Fruit fly (Drosophila melanogaster) whole organism, embryonic: ENCODE data around the gene P58IPK.

Experiments
- Atf6 ChIP-seq: fragments of 200-800 bp; sonication (Bioruptor generic); IDR thresholded peaks from 2 replicates; pipeline ENCODE4 v1.3.6; 2022; ENCODE audit warnings: missing biosample characterization, missing genetic modification characterization
- Bgb ChIP-seq: fragments of 200-800 bp; sonication (Bioruptor generic); IDR thresholded peaks from 2 replicates; pipeline ENCODE4 v1.3.6; 2022; ENCODE audit warnings: missing biosample characterization, missing genetic modification characterization; ENCODE audit not compliant: partially characterized antibody
- CG10979 ChIP-seq: fragments of 200-800 bp; sonication (Bioruptor generic); optimal IDR thresholded peaks from 2 replicates; lab custom pipeline; 2018; ENCODE audit warnings: missing biosample characterization, mild to moderate bottlenecking, missing genetic modification characterization, moderate library complexity
- CG11456 ChIP-seq: fragments of 200-800 bp; sonication (Bioruptor generic); IDR thresholded peaks from 3 replicates; pipeline ENCODE4 v1.3.6; 2022; ENCODE audit warnings: missing biosample characterization, missing genetic modification characterization
- CG11504 ChIP-seq: fragments of 200-800 bp; sonication (Bioruptor generic); optimal IDR thresholded peaks from 3 replicates; lab custom pipeline; 2019; ENCODE audit warnings: missing biosample characterization, mild to moderate bottlenecking, missing genetic modification characterization, moderate library complexity
- CG11560 ChIP-seq: fragments of 200-800 bp; sonication (Bioruptor generic); IDR thresholded peaks from 3 replicates; pipeline ENCODE4 v1.3.6; 2022; ENCODE audit warnings: missing biosample characterization, missing genetic modification characterization
- CG12219 ChIP-seq: fragments of 200-800 bp; sonication (Bioruptor generic); optimal IDR thresholded peaks from 3 replicates; lab custom pipeline; 2018; ENCODE audit warnings: missing biosample characterization, mild to moderate bottlenecking, missing genetic modification characterization
- CG14441 ChIP-seq: fragments of 200-800 bp; sonication (Bioruptor generic); IDR thresholded peaks from 2 replicates; pipeline ENCODE4 v1.3.6; 2022; ENCODE audit warnings: missing biosample characterization, missing genetic modification characterization
- CG14965 ChIP-seq: fragments of 200-800 bp; sonication (Bioruptor generic); optimal IDR thresholded peaks from 2 replicates; lab custom pipeline; 2016; ENCODE audit warnings: missing biosample characterization, missing genetic modification characterization, borderline replicate concordance
- CG16863 ChIP-seq: fragments of 200-800 bp; sonication (Bioruptor generic); optimal IDR thresholded peaks from 3 replicates; lab custom pipeline; 2016; ENCODE audit warnings: missing biosample characterization, missing genetic modification characterization
- CG17186 ChIP-seq: fragments of 200-800 bp; sonication (Bioruptor generic); optimal IDR thresholded peaks from 3 replicates; lab custom pipeline; 2017; ENCODE audit warnings: missing biosample characterization, missing genetic modification reagents, missing genetic modification characterization
- CG17361 ChIP-seq: fragments of 200-800 bp; sonication (Bioruptor generic); IDR thresholded peaks from 3 replicates; pipeline ENCODE4 v1.3.6; 2022; ENCODE audit warnings: missing biosample characterization, missing genetic modification characterization
- CG30020 ChIP-seq: fragments of 200-800 bp; optimal IDR thresholded peaks from 2 replicates; lab custom pipeline; 2019; ENCODE audit warnings: missing biosample characterization, mild to moderate bottlenecking, missing genetic modification characterization, moderate library complexity
- CG7556 ChIP-seq: fragments of 200-800 bp; sonication (Bioruptor generic); optimal IDR thresholded peaks from 2 replicates; lab custom pipeline; 2017; ENCODE audit warnings: missing biosample characterization, mild to moderate bottlenecking, missing genetic modification characterization
- CG9727 ChIP-seq: fragments of 200-800 bp; sonication (Bioruptor generic); optimal IDR thresholded peaks from 3 replicates; lab custom pipeline; 2017; ENCODE audit warnings: missing biosample characterization, mild to moderate bottlenecking, missing genetic modification characterization
- CG9797 ChIP-seq: fragments of 200-800 bp; sonication (Bioruptor generic); optimal IDR thresholded peaks from 3 replicates; lab custom pipeline; 2018; ENCODE audit warnings: missing biosample characterization, mild to moderate bottlenecking, missing genetic modification characterization
- Camta ChIP-seq: fragments of 200-800 bp; sonication (Bioruptor generic); optimal IDR thresholded peaks from 2 replicates; lab custom pipeline; 2016; ENCODE audit warnings: missing biosample characterization, missing genetic modification characterization
- CrebB ChIP-seq: fragments of 200-800 bp; sonication (Bioruptor generic); optimal IDR thresholded peaks from 3 replicates; lab custom pipeline; 2018; ENCODE audit warnings: missing biosample characterization, mild to moderate bottlenecking, missing genetic modification characterization
- D19A ChIP-seq: fragments of 200-800 bp; optimal IDR thresholded peaks from 3 replicates; lab custom pipeline; 2019; ENCODE audit warnings: missing biosample characterization, mild to moderate bottlenecking, missing genetic modification characterization, moderate library complexity
- Dll ChIP-seq: fragments of 200-800 bp; sonication (Bioruptor generic); IDR thresholded peaks from 4 replicates; pipeline ENCODE4 v1.3.6; 2022; ENCODE audit warnings: missing biosample characterization, missing genetic modification characterization; ENCODE audit not compliant: partially characterized antibody
- Dref ChIP-seq: fragments of 200-800 bp; sonication (Bioruptor generic); IDR thresholded peaks from 2 replicates; pipeline ENCODE4 v1.3.6; 2022; ENCODE audit warnings: missing biosample characterization, missing genetic modification characterization
- Drgx ChIP-seq: fragments of 200-800 bp; sonication (Bioruptor generic); IDR thresholded peaks from 2 replicates; pipeline ENCODE4 v1.3.6; 2022; ENCODE audit warnings: missing biosample characterization, missing genetic modification characterization
- E2f2 ChIP-seq: fragments of 200-800 bp; sonication (Bioruptor generic); IDR thresholded peaks from 2 replicates; pipeline ENCODE4 v1.3.6; 2022; ENCODE audit warnings: missing biosample characterization, missing genetic modification characterization
- HHEX ChIP-seq: fragments of 200-800 bp; sonication (Bioruptor generic); optimal IDR thresholded peaks from 3 replicates; lab custom pipeline; 2017; ENCODE audit warnings: missing biosample characterization, mild to moderate bottlenecking, missing genetic modification characterization, missing genetic modification reagents
- Kr ChIP-seq: fragments of 200-800 bp; sonication (Bioruptor generic); optimal IDR thresholded peaks from 2 replicates; lab custom pipeline; 2017; ENCODE audit warnings: missing biosample characterization, mild to moderate bottlenecking, missing genetic modification characterization
- Lpt ChIP-seq: fragments of >200 bp; optimal IDR thresholded peaks from 2 replicates; lab custom pipeline; 2018; ENCODE audit warnings: missing biosample characterization, missing genetic modification characterization
- Mes4 ChIP-seq: fragments of 200-800 bp; sonication (Bioruptor generic); optimal IDR thresholded peaks from 2 replicates; lab custom pipeline; 2016; ENCODE audit warnings: missing biosample characterization, missing genetic modification characterization
- Optix ChIP-seq: fragments of 200-800 bp; sonication (Bioruptor generic); IDR thresholded peaks from 3 replicates; pipeline ENCODE4 v1.3.6; 2022; ENCODE audit warnings: missing biosample characterization, missing genetic modification characterization
- Ptx1 ChIP-seq: fragments of 200-800 bp; sonication (Bioruptor generic); IDR thresholded peaks from 2 replicates; pipeline ENCODE4 v1.3.6; 2022; ENCODE audit warnings: missing biosample characterization, missing genetic modification characterization
- Six4 ChIP-seq: fragments of 200-800 bp; sonication (Bioruptor generic); optimal IDR thresholded peaks from 2 replicates; lab custom pipeline; 2016; ENCODE audit warnings: missing biosample characterization, missing genetic modification characterization
- Stat92E ChIP-seq, 3 experiments: fragments of >200 bp in 2 of 3; fragments of 200-800 bp in 1 of 3; sonication (Bioruptor generic) in 1 of 3; optimal IDR thresholded peaks; 2 replicates each; lab custom pipeline; 2017 to 2019; ENCODE audit warnings: missing biosample characterization in 3 of 3, missing genetic modification characterization in 3 of 3, mild to moderate bottlenecking in 1 of 3, moderate library complexity in 1 of 3
- Xbp1 ChIP-seq: fragments of 200-800 bp; sonication (Bioruptor generic); optimal IDR thresholded peaks from 3 replicates; lab custom pipeline; 2016; ENCODE audit warnings: missing biosample characterization, mild to moderate bottlenecking, missing genetic modification characterization
- ap ChIP-seq: fragments of 200-800 bp; sonication (Bioruptor generic); IDR thresholded peaks from 2 replicates; pipeline ENCODE4 v1.3.6; 2022; ENCODE audit warnings: missing biosample characterization, missing genetic modification characterization
- bab2 ChIP-seq: fragments of 200-800 bp; sonication (Bioruptor generic); optimal IDR thresholded peaks from 2 replicates; lab custom pipeline; 2016; ENCODE audit warnings: missing biosample characterization, missing genetic modification characterization
- bigmax ChIP-seq: fragments of 200-800 bp; sonication (Bioruptor generic); optimal IDR thresholded peaks from 2 replicates; lab custom pipeline; 2018; ENCODE audit warnings: missing biosample characterization, mild to moderate bottlenecking, missing genetic modification characterization
- bsh ChIP-seq, 2 experiments: fragments of 200-800 bp; sonication (Bioruptor generic); optimal IDR thresholded peaks; 2 replicates each; lab custom pipeline; 2017 to 2018; ENCODE audit warnings: mild to moderate bottlenecking in 2 of 2, missing biosample characterization in 2 of 2, missing genetic modification characterization in 2 of 2, moderate library complexity in 1 of 2
- cg ChIP-seq: fragments of 200-800 bp; sonication (Bioruptor generic); optimal IDR thresholded peaks from 3 replicates; lab custom pipeline; 2019; ENCODE audit warnings: missing biosample characterization, mild to moderate bottlenecking, missing genetic modification characterization, moderate library complexity
- hbn ChIP-seq: fragments of 200-800 bp; sonication (Bioruptor generic); IDR thresholded peaks from 2 replicates; pipeline ENCODE4 v1.3.6; 2022; ENCODE audit warnings: missing biosample characterization, missing genetic modification characterization; ENCODE audit not compliant: partially characterized antibody
- insv ChIP-seq, 2 experiments: fragments of 200-800 bp; sonication (Bioruptor generic); optimal IDR thresholded peaks; 3 replicates each; lab custom pipeline; 2016 to 2018; ENCODE audit warnings: missing biosample characterization in 2 of 2, missing genetic modification characterization in 2 of 2
- lilli ChIP-seq: fragments of 200-800 bp; sonication (Bioruptor generic); optimal IDR thresholded peaks from 3 replicates; lab custom pipeline; 2016; ENCODE audit warnings: missing biosample characterization, missing genetic modification characterization
- pfk ChIP-seq: fragments of 200-800 bp; sonication (Bioruptor generic); optimal IDR thresholded peaks from 2 replicates; lab custom pipeline; 2018; ENCODE audit warnings: missing biosample characterization, mild to moderate bottlenecking, missing genetic modification characterization, moderate library complexity
- repo ChIP-seq: fragments of 200-800 bp; sonication (Bioruptor generic); optimal IDR thresholded peaks from 2 replicates; lab custom pipeline; 2016; ENCODE audit warnings: missing biosample characterization, missing genetic modification characterization
- rib ChIP-seq: fragments of 200-800 bp; sonication (Bioruptor generic); IDR thresholded peaks from 2 replicates; pipeline ENCODE4 v1.3.6; 2022; ENCODE audit warnings: missing biosample characterization, missing genetic modification characterization
- ro ChIP-seq: fragments of 200-800 bp; sonication (Bioruptor generic); IDR thresholded peaks from 2 replicates; pipeline ENCODE4 v1.3.6; 2022; ENCODE audit warnings: missing biosample characterization, missing genetic modification characterization
- seq ChIP-seq: fragments of 200-800 bp; sonication (Bioruptor generic); IDR thresholded peaks from 2 replicates; pipeline ENCODE4 v1.3.6; 2022; ENCODE audit warnings: missing biosample characterization, missing genetic modification characterization
- sisA ChIP-seq: fragments of 200-800 bp; sonication (Bioruptor generic); IDR thresholded peaks from 2 replicates; pipeline ENCODE4 v1.3.6; 2022; ENCODE audit warnings: missing biosample characterization, missing genetic modification characterization
- slbo ChIP-seq: fragments of 200-800 bp; sonication (Bioruptor generic); IDR thresholded peaks from 2 replicates; pipeline ENCODE4 v1.3.6; 2022; ENCODE audit warnings: missing biosample characterization, missing genetic modification characterization
- tin ChIP-seq: fragments of 200-800 bp; sonication (Bioruptor generic); optimal IDR thresholded peaks from 3 replicates; lab custom pipeline; 2016; ENCODE audit warnings: missing biosample characterization, missing genetic modification characterization
- tll ChIP-seq, 2 experiments: fragments of 200-800 bp in 1 of 2; fragments of >200 bp in 1 of 2; sonication (Bioruptor generic) in 1 of 2; optimal IDR thresholded peaks; 2 replicates each; lab custom pipeline; 2017 to 2019; ENCODE audit warnings: missing biosample characterization in 2 of 2, missing genetic modification characterization in 2 of 2, mild to moderate bottlenecking in 1 of 2, moderate library complexity in 1 of 2
- trem ChIP-seq: fragments of 200-800 bp; optimal IDR thresholded peaks from 3 replicates; lab custom pipeline; 2019; ENCODE audit warnings: missing biosample characterization, mild to moderate bottlenecking, missing genetic modification characterization, moderate library complexity
- wek ChIP-seq: fragments of 200-800 bp; sonication (Bioruptor generic); optimal IDR thresholded peaks from 3 replicates; lab custom pipeline; 2018; ENCODE audit warnings: missing biosample characterization, mild to moderate bottlenecking, missing genetic modification characterization, moderate library complexity

Gene P58IPK

DNA sequence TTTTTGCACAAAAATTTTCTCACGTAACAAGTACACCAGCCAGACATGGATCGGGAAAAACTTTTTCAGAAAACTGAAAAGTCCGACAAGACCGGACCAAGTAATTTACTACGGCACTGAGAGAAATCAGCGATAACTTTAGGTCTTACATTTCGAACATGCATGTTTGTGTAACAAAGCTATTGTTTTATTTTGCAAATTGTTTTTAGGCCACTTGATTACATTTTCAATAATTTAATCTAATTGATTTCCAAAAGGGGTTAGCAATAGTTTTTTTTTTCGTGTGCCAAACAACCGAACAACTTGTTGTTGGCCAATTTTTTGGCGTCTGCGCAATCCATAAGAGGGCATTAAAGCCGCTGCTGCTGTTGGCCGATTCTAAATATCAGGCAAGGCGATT lies 26.4 kb downstream of the P58IPK start (continued):
- TF ChIP-seq Ptx1 (peak; percentile 70), HHEX (GFP tag; lab: Kevin White, UChicago) (peak; percentile 62), Xbp1 (GFP tag; lab: Kevin White, UChicago) (peak; percentile 70), CG9727 (GFP tag; lab: Kevin White, UChicago) (peak; percentile 55), CG11560 (no peak), E2f2 (GFP tag; lab: Robert Waterston, UW) (0 out of 2 replicates have a peak, but pooled peaks have one; percentile 14), Dref (GFP tag; lab: Robert Waterston, UW) (no peak), ro (no peak), CG7556 (GFP tag; lab: Kevin White, UChicago) (peak; percentile 46), CG12219 (GFP tag; lab: Kevin White, UChicago) (peak; percentile 37), Kr (GFP tag; lab: Kevin White, UChicago) (no peak), CrebB (no peak), CG11504 (tag; lab: Kevin White, UChicago) (peak; percentile 83), Bgb (GFP tag; lab: Robert Waterston, UW) (no peak), Lpt (GFP tag; lab: Kevin White, UChicago) (no peak), CG9797 (no peak), pfk (GFP tag; lab: Kevin White, UChicago) (no peak), bsh (GFP tag; optimal IDR thresholded peaks at IDR 0.05; lab: Kevin White, UChicago) (peak; percentile 6 to 57), CG16863 (GFP tag; lab: Kevin White, UChicago) (peak; percentile 36), CG11456 (no peak; the same call in 2 of the 3 replicates), slbo (peak; percentile 63; the same call in 1 of the 2 replicates), D19A (no peak), Atf6 (GFP tag; lab: Robert Waterston, UW) (peak; percentile 59), ap (peak; percentile 46; the same call in 1 of the 2 replicates), Camta (peak; percentile 62), sisA (GFP tag; lab: Robert Waterston, UW) (no peak; the same call in 1 of the 2 replicates), bigmax (GFP tag; lab: Kevin White, UChicago) (no peak), bab2 (GFP tag; lab: Kevin White, UChicago) (peak; percentile 65), Stat92E (GFP tag; optimal IDR thresholded peaks at IDR 0.05; lab: Kevin White, UChicago) (no peak), Mes4 (no peak), CG17361 (GFP tag; lab: Robert Waterston, UW) (peak; percentile 48; the same call in 1 of the 3 replicates), Dll (GFP tag; lab: Robert Waterston, UW) (no peak), lilli (GFP tag; lab: Kevin White, UChicago) (peak; percentile 81), CG30020 (tag; lab: Kevin White, UChicago) (no peak), tin (GFP tag; lab: Kevin White, UChicago) (peak; percentile 44), insv (GFP tag; optimal IDR thresholded peaks at IDR 0.05; lab: Kevin White, UChicago) (no peak), wek (GFP tag; lab: Kevin White, UChicago) (no peak), trem (tag; lab: Kevin White, UChicago) (no peak), tll (GFP tag; optimal IDR thresholded peaks at IDR 0.05; lab: Kevin White, UChicago) (no peak), Six4 (GFP tag; lab: Kevin White, UChicago) (peak; percentile 37), CG10979 (tag; lab: Kevin White, UChicago) (peak; percentile 57), Optix (no peak), CG17186 (no peak), cg (GFP tag; lab: Kevin White, UChicago) (no peak), hbn (GFP tag; lab: Robert Waterston, UW) (no peak), Drgx (GFP tag; lab: Robert Waterston, UW) (peak; percentile 96), seq (GFP tag; lab: Robert Waterston, UW) (peak; percentile 69), CG14441 (GFP tag; lab: Robert Waterston, UW) (peak; percentile 66), CG14965 (GFP tag; lab: Kevin White, UChicago) (no peak), rib (GFP tag; lab: Robert Waterston, UW) (no peak), repo (GFP tag; lab: Kevin White, UChicago) (no peak)
